Worm (Caenorhabditis elegans) whole organism, late embryonic: ENCODE results near the gene C15H9.4.

ENCODE experiments used
- C08G9.2 ChIP-seq: sonication (generic microtip); optimal IDR thresholded peaks from 2 replicates; lab custom pipeline; 2016; ENCODE audit warnings: mild to moderate bottlenecking, missing genetic modification characterization, moderate library complexity, missing compliant biosample characterization
- F13H6.1 ChIP-seq: sonication (generic microtip); optimal IDR thresholded peaks from 2 replicates; lab custom pipeline; 2016; ENCODE audit warnings: missing genetic modification characterization, missing compliant biosample characterization
- K02D7.2 ChIP-seq: sonication (generic microtip); optimal IDR thresholded peaks from 2 replicates; lab custom pipeline; 2017; ENCODE audit warnings: mild to moderate bottlenecking, missing genetic modification characterization, missing compliant biosample characterization
- T23F11.4 ChIP-seq: fragments of 200-800 bp; sonication (Bioruptor generic); optimal IDR thresholded peaks from 2 replicates; lab custom pipeline; 2018; ENCODE audit warnings: mild to moderate bottlenecking, missing genetic modification characterization, missing compliant biosample characterization
- ceh-2 ChIP-seq: sonication (generic microtip); optimal IDR thresholded peaks from 2 replicates; lab custom pipeline; 2016; ENCODE audit warnings: missing genotype, missing genetic modification characterization, missing compliant biosample characterization
- ceh-31 ChIP-seq: sonication (generic microtip); optimal IDR thresholded peaks from 2 replicates; lab custom pipeline; 2016; ENCODE audit warnings: missing genetic modification characterization, missing compliant biosample characterization
- ceh-9 ChIP-seq: sonication (generic microtip); optimal IDR thresholded peaks from 2 replicates; lab custom pipeline; 2016; ENCODE audit warnings: mild to moderate bottlenecking, missing genetic modification characterization, inconsistent platforms, missing compliant biosample characterization
- che-1 ChIP-seq: sonication (generic microtip); optimal IDR thresholded peaks from 2 replicates; lab custom pipeline; 2016; ENCODE audit warnings: mild to moderate bottlenecking, missing genetic modification characterization, missing compliant biosample characterization
- dmd-4 ChIP-seq: sonication (generic microtip); optimal IDR thresholded peaks from 2 replicates; lab custom pipeline; 2016; ENCODE audit warnings: borderline replicate concordance, missing genetic modification characterization, missing compliant biosample characterization
- elt-2 ChIP-seq: sonication (generic microtip); optimal IDR thresholded peaks from 2 replicates; lab custom pipeline; 2016; ENCODE audit warnings: missing genetic modification reagents, missing genetic modification characterization, missing compliant biosample characterization
- elt-4 ChIP-seq: sonication (generic microtip); optimal IDR thresholded peaks from 2 replicates; lab custom pipeline; 2016; ENCODE audit warnings: missing genetic modification characterization, missing compliant biosample characterization
- eyg-1 ChIP-seq: sonication (generic microtip); optimal IDR thresholded peaks from 2 replicates; lab custom pipeline; 2016; ENCODE audit warnings: missing genotype, missing genetic modification characterization, missing compliant biosample characterization
- fax-1 ChIP-seq: sonication (generic microtip); optimal IDR thresholded peaks from 2 replicates; lab custom pipeline; 2016; ENCODE audit warnings: missing genotype, missing genetic modification characterization, missing compliant biosample characterization
- fkh-10 ChIP-seq: fragments of 150-350 bp; optimal IDR thresholded peaks from 2 replicates; lab custom pipeline; 2014; ENCODE audit warnings: missing biosample characterization, missing genetic modification reagents, missing genetic modification characterization
- fkh-6 ChIP-seq: sonication (generic microtip); optimal IDR thresholded peaks from 2 replicates; lab custom pipeline; 2016; ENCODE audit warnings: missing genetic modification characterization, missing compliant biosample characterization
- hlh-30 ChIP-seq: sonication (generic microtip); optimal IDR thresholded peaks from 2 replicates; lab custom pipeline; 2017; ENCODE audit warnings: antibody characterized with exemption, missing genetic modification characterization, missing compliant biosample characterization; ENCODE audit not compliant: insufficient read depth
- hlh-6 ChIP-seq: sonication (generic microtip); optimal IDR thresholded peaks from 2 replicates; lab custom pipeline; 2016; ENCODE audit warnings: missing genotype, missing genetic modification characterization, missing compliant biosample characterization
- hlh-8 ChIP-seq: sonication (generic microtip); optimal IDR thresholded peaks from 2 replicates; lab custom pipeline; 2016; ENCODE audit warnings: missing genotype, missing genetic modification characterization, missing compliant biosample characterization
- lim-6 ChIP-seq: sonication (generic microtip); optimal IDR thresholded peaks from 2 replicates; lab custom pipeline; 2016; ENCODE audit warnings: missing genetic modification characterization, missing compliant biosample characterization
- lin-11 ChIP-seq: fragments of 200-800 bp; sonication (Bioruptor generic); optimal IDR thresholded peaks from 2 replicates; lab custom pipeline; 2018; ENCODE audit warnings: mild to moderate bottlenecking, missing genetic modification characterization, missing compliant biosample characterization
- madf-2 ChIP-seq: sonication (generic microtip); optimal IDR thresholded peaks from 2 replicates; lab custom pipeline; 2017; ENCODE audit warnings: missing genetic modification characterization, missing compliant biosample characterization
- nhr-11 ChIP-seq: fragments of 150-350 bp; optimal IDR thresholded peaks from 2 replicates; lab custom pipeline; 2014; ENCODE audit warnings: missing biosample characterization, missing genetic modification characterization
- pag-3 ChIP-seq: sonication (generic microtip); optimal IDR thresholded peaks from 2 replicates; lab custom pipeline; 2016; ENCODE audit warnings: missing compliant biosample characterization, missing genetic modification characterization, borderline replicate concordance
- pat-9 ChIP-seq: fragments of 200-800 bp; sonication (Bioruptor generic); optimal IDR thresholded peaks from 2 replicates; lab custom pipeline; 2018; ENCODE audit warnings: mild to moderate bottlenecking, missing genetic modification characterization, moderate library complexity, missing compliant biosample characterization
- pax-1 ChIP-seq: fragments of 150-350 bp; optimal IDR thresholded peaks from 2 replicates; lab custom pipeline; 2014; ENCODE audit warnings: missing biosample characterization, missing genetic modification characterization
- pha-2 ChIP-seq: sonication (generic microtip); optimal IDR thresholded peaks from 2 replicates; lab custom pipeline; 2017; ENCODE audit warnings: mild to moderate bottlenecking, missing genetic modification characterization, missing compliant biosample characterization
- pha-4 ChIP-seq: fragments of 150-350 bp; optimal IDR thresholded peaks from 2 replicates; lab custom pipeline; 2018; ENCODE audit warnings: missing biosample characterization, missing genetic modification reagents, missing genetic modification characterization
- pqm-1 ChIP-seq: sonication (generic microtip); optimal IDR thresholded peaks from 2 replicates; lab custom pipeline; 2016; ENCODE audit warnings: missing genetic modification characterization, missing compliant biosample characterization
- pros-1 ChIP-seq: fragments of 150-350 bp; optimal IDR thresholded peaks from 2 replicates; lab custom pipeline; 2014; ENCODE audit warnings: missing biosample characterization, missing genetic modification reagents, missing genetic modification characterization
- ref-2 ChIP-seq: sonication (generic microtip); optimal IDR thresholded peaks from 2 replicates; lab custom pipeline; 2016; ENCODE audit warnings: missing genetic modification characterization, missing compliant biosample characterization
- rnt-1 ChIP-seq: sonication (generic microtip); optimal IDR thresholded peaks from 2 replicates; lab custom pipeline; 2016; ENCODE audit warnings: missing genetic modification characterization, missing compliant biosample characterization
- sox-2 ChIP-seq: fragments of 200-800 bp; sonication (Bioruptor generic); IDR thresholded peaks from 2 replicates; pipeline ENCODE4 v1.3.6; 2022; ENCODE audit warnings: missing genetic modification reagents, missing genetic modification characterization, missing compliant biosample characterization
- unc-3 ChIP-seq, 2 experiments: fragments of 200-800 bp in 1 of 2; sonication (Bioruptor generic) in 1 of 2; sonication (generic microtip) in 1 of 2; conservative IDR thresholded peaks in 1 of 2; optimal IDR thresholded peaks in 1 of 2; 2 replicates each; pipeline versions ENCODE4 v1.3.6 to Lab custom; 2016 to 2022; ENCODE audit warnings: missing compliant biosample characterization in 2 of 2, missing genetic modification characterization in 2 of 2, missing genetic modification reagents in 1 of 2
- unc-86 ChIP-seq: sonication (generic microtip); optimal IDR thresholded peaks from 2 replicates; lab custom pipeline; 2016; ENCODE audit warnings: missing genetic modification characterization, missing compliant biosample characterization

The C15H9.4 gene

ce11 chrX:6050078-6050477 is 47.4 kb upstream of the C15H9.4 start:
- TF ChIP-seq unc-3 (GFP tag; conservative IDR thresholded peaks at IDR 0.05; lab: Robert Waterston, UW) (no peak), unc-3 (tag; optimal IDR thresholded peaks at IDR 0.05; lab: Kevin White, UChicago) (no peak), rnt-1 (tag; lab: Kevin White, UChicago) (peak; percentile 5), pag-3 (tag; lab: Kevin White, UChicago) (no peak), elt-2 (tag; lab: Kevin White, UChicago) (peak; percentile 76), pat-9 (tag; lab: Kevin White, UChicago) (no peak)
- TF ChIP-seq, all 69 proteins: peak for 2

DNA sequence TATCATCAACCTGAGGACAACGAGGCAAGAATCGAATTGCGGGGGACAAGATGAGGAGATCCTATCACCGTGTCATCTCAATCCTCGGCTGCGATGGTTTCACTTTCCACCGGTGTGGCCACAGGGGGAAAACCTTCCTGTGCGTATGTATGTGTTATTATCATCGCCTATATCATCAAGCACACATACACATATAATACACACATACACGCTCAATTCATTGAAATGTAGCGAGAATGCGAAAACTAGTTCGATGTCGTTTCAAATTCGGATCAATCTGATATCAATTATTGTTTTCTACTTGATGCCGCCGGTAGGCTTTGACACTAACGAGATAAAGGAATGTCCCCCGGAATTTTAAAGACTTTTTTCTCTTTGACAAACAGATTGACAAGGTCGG is 46.6 kb upstream of the C15H9.4 start:
- TF ChIP-seq rnt-1 (tag; lab: Kevin White, UChicago) (no peak), C08G9.2 (no peak), pros-1 (tag; lab: Kevin White, UChicago) (no peak), fkh-6 (no peak), hlh-30 (no peak), eyg-1 (no peak), ceh-31 (tag; lab: Kevin White, UChicago) (no peak), dmd-4 (no peak), F13H6.1 (tag; lab: Kevin White, UChicago) (no peak), ceh-9 (no peak), pax-1 (tag; lab: Kevin White, UChicago) (no peak), lin-11 (tag; lab: Kevin White, UChicago) (no peak)

DNA sequence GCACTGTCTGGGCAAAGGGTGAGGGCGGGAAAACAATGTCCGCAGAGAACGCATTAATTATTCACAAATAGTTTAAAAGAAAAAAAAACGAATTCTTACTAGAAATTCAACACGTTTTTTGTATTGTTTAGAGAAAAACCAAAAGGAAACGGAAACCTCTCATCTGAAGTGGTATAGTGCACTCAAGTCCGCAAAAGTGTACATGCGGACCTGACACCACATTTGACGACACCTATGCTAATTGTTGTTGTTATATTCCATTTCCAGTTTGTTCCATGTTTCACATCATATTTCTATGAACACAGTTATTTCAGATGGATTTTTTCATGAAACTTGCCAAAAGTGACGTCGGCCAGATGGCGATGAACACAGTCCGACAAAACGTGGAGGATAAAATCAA is 44.7 kb upstream of the C15H9.4 start, which contains the start of gene C45B2.6:
Gene C45B2.6, plus strand, starts transcription at position 136 of the 400 bp plus-strand sequence.
- TF ChIP-seq ceh-31 (tag; lab: Kevin White, UChicago) (no peak), nhr-11 (tag; lab: Kevin White, UChicago) (no peak), elt-4 (no peak), K02D7.2 (tag; lab: Kevin White, UChicago) (no peak), unc-3 (GFP tag; conservative IDR thresholded peaks at IDR 0.05; lab: Robert Waterston, UW) (no peak), unc-3 (tag; optimal IDR thresholded peaks at IDR 0.05; lab: Kevin White, UChicago) (no peak), C08G9.2 (no peak), madf-2 (tag; lab: Kevin White, UChicago) (no peak), ceh-2 (no peak), fkh-10 (GFP tag; lab: Kevin White, UChicago) (no peak), sox-2 (GFP tag; lab: Robert Waterston, UW) (no peak), T23F11.4 (no peak), elt-2 (tag; lab: Kevin White, UChicago) (no peak), pha-2 (no peak), unc-86 (tag; lab: Kevin White, UChicago) (no peak), ceh-9 (no peak), hlh-6 (tag; lab: Kevin White, UChicago) (no peak), pqm-1 (no peak), pha-4 (tag; lab: Kevin White, UChicago) (no peak), fax-1 (no peak), che-1 (no peak)

DNA sequence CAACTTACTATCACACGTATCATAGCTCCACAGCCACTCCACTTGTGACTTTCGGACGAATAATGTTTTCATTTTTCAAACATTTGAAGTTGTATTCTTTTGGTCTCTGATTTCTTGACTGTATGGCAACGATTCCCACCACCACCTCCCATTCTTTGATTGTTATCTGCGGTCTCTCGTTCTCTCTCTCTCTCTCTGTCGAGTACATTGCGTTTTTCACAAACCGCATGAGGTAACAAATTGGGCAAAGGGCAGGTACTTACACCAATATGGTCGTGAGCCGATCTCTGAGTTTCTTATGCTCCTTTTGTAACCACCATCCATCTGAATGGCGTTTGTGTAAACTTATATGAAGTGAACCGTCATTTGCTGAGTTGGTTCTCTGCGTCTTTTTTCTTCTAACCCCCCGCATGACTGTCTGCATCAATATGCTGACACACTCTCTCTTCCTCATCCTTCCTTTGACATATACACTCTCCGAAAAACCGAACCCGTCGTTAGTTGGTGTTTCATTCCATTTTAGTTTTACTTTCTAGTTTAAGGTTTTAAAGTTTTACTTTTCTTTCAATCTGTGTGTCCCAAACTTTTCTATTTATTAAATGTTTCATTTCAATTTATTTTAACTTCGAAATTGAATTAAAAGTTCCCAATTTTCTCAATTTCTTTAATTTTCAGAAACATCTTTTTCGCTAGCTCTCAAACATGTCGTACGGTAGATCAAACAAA is 39.7 kb upstream of the C15H9.4 start, which contains the start of gene gln-1:
Gene gln-1, plus strand, starts transcription at position 676 of the 726 bp plus-strand sequence.
- TF ChIP-seq ref-2 (tag; lab: Kevin White, UChicago) (peak; percentile 5), hlh-8 (tag; lab: Kevin White, UChicago) (no peak), rnt-1 (tag; lab: Kevin White, UChicago) (peak; percentile 64), lim-6 (tag; lab: Kevin White, UChicago) (no peak)
